Worm (Caenorhabditis elegans) whole organism, L2 larva: Measurements from ENCODE around the gene W09G12.10.

Experiments used
- C34F6.9 ChIP-seq: fragments of 150-350 bp; optimal IDR thresholded peaks from 2 replicates; lab custom pipeline; 2014; ENCODE audit warnings: missing biosample characterization, missing genetic modification characterization
- R02D3.7 ChIP-seq: fragments of 150-350 bp; optimal IDR thresholded peaks from 2 replicates; lab custom pipeline; 2014; ENCODE audit warnings: missing biosample characterization, missing genetic modification characterization
- Y55F3AM.14 ChIP-seq: fragments of 200-800 bp; sonication (Bioruptor generic); optimal IDR thresholded peaks from 2 replicates; lab custom pipeline; 2018; ENCODE audit warnings: mild to moderate bottlenecking, missing genetic modification characterization, missing compliant biosample characterization
- alr-1 ChIP-seq: fragments of 150-350 bp; optimal IDR thresholded peaks from 2 replicates; lab custom pipeline; 2014; ENCODE audit warnings: missing biosample characterization, missing genetic modification characterization
- ama-1 ChIP-seq: fragments of 150-350 bp; optimal IDR thresholded peaks from 2 replicates; lab custom pipeline; 2018; ENCODE audit warnings: inconsistent platforms
- ceh-16 ChIP-seq: fragments of 150-350 bp; optimal IDR thresholded peaks from 2 replicates; lab custom pipeline; 2014; ENCODE audit warnings: missing biosample characterization, missing genetic modification characterization
- ceh-82 ChIP-seq: fragments of 150-350 bp; optimal IDR thresholded peaks from 2 replicates; lab custom pipeline; 2014; ENCODE audit warnings: missing biosample characterization, missing genetic modification characterization
- dmd-4 ChIP-seq: sonication (generic microtip); optimal IDR thresholded peaks from 2 replicates; lab custom pipeline; 2017; ENCODE audit warnings: missing biosample characterization, missing genetic modification characterization
- egl-27 ChIP-seq: sonication (generic microtip); optimal IDR thresholded peaks from 3 replicates; lab custom pipeline; 2017; ENCODE audit warnings: missing biosample characterization, missing genetic modification reagents, missing genetic modification characterization
- elt-3 ChIP-seq: sonication (generic microtip); optimal IDR thresholded peaks from 2 replicates; lab custom pipeline; 2017; ENCODE audit warnings: missing biosample characterization, missing genetic modification characterization
- fos-1 ChIP-seq: fragments of 150-350 bp; optimal IDR thresholded peaks from 2 replicates; lab custom pipeline; 2014; ENCODE audit warnings: missing biosample characterization, missing genetic modification characterization
- gmeb-1 ChIP-seq: fragments of 150-350 bp; optimal IDR thresholded peaks from 2 replicates; lab custom pipeline; 2014; ENCODE audit warnings: missing biosample characterization, missing genetic modification characterization
- lin-11 ChIP-seq: fragments of 150-350 bp; sonication (generic microtip); optimal IDR thresholded peaks from 2 replicates; lab custom pipeline; 2014; ENCODE audit warnings: missing biosample characterization, missing genetic modification characterization, inconsistent platforms, mixed read lengths
- lin-39 ChIP-seq: fragments of 150-350 bp; optimal IDR thresholded peaks from 2 replicates; lab custom pipeline; 2014; ENCODE audit warnings: missing biosample characterization, missing genetic modification reagents, missing genetic modification characterization
- lsy-2 ChIP-seq, 2 experiments: fragments of 150-350 bp in 1 of 2; sonication (generic microtip) in 1 of 2; optimal IDR thresholded peaks; 2 replicates each; lab custom pipeline; 2014 to 2017; ENCODE audit warnings: missing biosample characterization in 2 of 2, missing genetic modification characterization in 2 of 2
- mbf-1 ChIP-seq: sonication (generic microtip); optimal IDR thresholded peaks from 2 replicates; lab custom pipeline; 2017; ENCODE audit warnings: missing biosample characterization, missing genetic modification characterization
- mdl-1 ChIP-seq, 2 experiments: fragments of 150-350 bp in 1 of 2; sonication (generic microtip) in 1 of 2; optimal IDR thresholded peaks; 2 replicates each; lab custom pipeline; 2017; ENCODE audit warnings: missing biosample characterization in 2 of 2, missing genetic modification characterization in 2 of 2
- nhr-10 ChIP-seq: sonication (generic microtip); optimal IDR thresholded peaks from 2 replicates; lab custom pipeline; 2017; ENCODE audit warnings: missing biosample characterization, missing genetic modification characterization
- nhr-11 ChIP-seq: fragments of 150-350 bp; optimal IDR thresholded peaks from 2 replicates; lab custom pipeline; 2014; ENCODE audit warnings: missing biosample characterization, missing genetic modification characterization
- nhr-129 ChIP-seq: fragments of 150-350 bp; optimal IDR thresholded peaks from 2 replicates; lab custom pipeline; 2014; ENCODE audit warnings: missing biosample characterization, missing genetic modification characterization
- nhr-21 ChIP-seq: fragments of 150-350 bp; optimal IDR thresholded peaks from 2 replicates; lab custom pipeline; 2014; ENCODE audit warnings: missing biosample characterization, missing genetic modification characterization
- nhr-237 ChIP-seq: fragments of 150-350 bp; optimal IDR thresholded peaks from 2 replicates; lab custom pipeline; 2014; ENCODE audit warnings: missing biosample characterization, missing genetic modification characterization
- nhr-25 ChIP-seq: fragments of 150-350 bp; sonication (generic microtip); optimal IDR thresholded peaks from 3 replicates; lab custom pipeline; 2014; ENCODE audit warnings: missing biosample characterization, missing genetic modification characterization
- nhr-6 ChIP-seq: fragments of 150-350 bp; optimal IDR thresholded peaks from 2 replicates; lab custom pipeline; 2014; ENCODE audit warnings: missing biosample characterization, missing genetic modification characterization
- nhr-77 ChIP-seq: fragments of 150-350 bp; optimal IDR thresholded peaks from 2 replicates; lab custom pipeline; 2014; ENCODE audit warnings: missing biosample characterization, missing genetic modification characterization
- sem-4 ChIP-seq: fragments of 150-350 bp; optimal IDR thresholded peaks from 2 replicates; lab custom pipeline; 2014; ENCODE audit warnings: missing biosample characterization, missing genetic modification reagents, missing genetic modification characterization
- skn-1 ChIP-seq: sonication (generic microtip); optimal IDR thresholded peaks from 2 replicates; lab custom pipeline; 2017; ENCODE audit warnings: missing biosample characterization, missing genetic modification characterization
- snpc-4 ChIP-seq: fragments of 150-350 bp; optimal IDR thresholded peaks from 2 replicates; lab custom pipeline; 2014; ENCODE audit warnings: missing biosample characterization, missing genetic modification characterization
- unc-39 ChIP-seq: fragments of 150-350 bp; optimal IDR thresholded peaks from 2 replicates; lab custom pipeline; 2014; ENCODE audit warnings: missing biosample characterization, missing genetic modification characterization
- unc-55 ChIP-seq: fragments of 150-350 bp; sonication (generic microtip); optimal IDR thresholded peaks from 3 replicates; lab custom pipeline; 2014; ENCODE audit warnings: missing biosample characterization, missing genetic modification reagents, missing genetic modification characterization
- unc-62 ChIP-seq: fragments of 150-350 bp; optimal IDR thresholded peaks from 2 replicates; lab custom pipeline; 2014; ENCODE audit warnings: missing biosample characterization, missing genetic modification reagents, missing genetic modification characterization
- zag-1 ChIP-seq: fragments of 150-350 bp; optimal IDR thresholded peaks from 2 replicates; lab custom pipeline; 2014; ENCODE audit warnings: missing biosample characterization, missing genetic modification characterization
- ztf-11 ChIP-seq: sonication (generic microtip); optimal IDR thresholded peaks from 2 replicates; lab custom pipeline; 2017; ENCODE audit warnings: missing biosample characterization, missing genetic modification characterization

W09G12.10 gene

ce11 chrIV:1228675-1229130, 7.6 kb upstream of the W09G12.10 start, which contains the start of gene W09G12.7:
W09G12.7 (plus strand) TSS chrIV:1229080.
- TF ChIP-seq nhr-129 = no peak
- TF ChIP-seq fos-1 (tag; lab: Kevin White, UChicago) = peak; percentile 72
- TF ChIP-seq, all 48 proteins: peak for 1

- TF ChIP-seq Y55F3AM.14 (GFP tag; lab: Kevin White, UChicago) = no peak
- no peak for TF ChIP-seq lin-39 (tag; lab: Kevin White, UChicago)
- no peak for TF ChIP-seq mdl-1 (tag; optimal IDR thresholded peaks at IDR 0.05; lab: Kevin White, UChicago)
- TF ChIP-seq nhr-21 (tag; lab: Kevin White, UChicago) = no peak
- TF ChIP-seq skn-1 (tag; lab: Kevin White, UChicago) = no peak
- no peak for TF ChIP-seq unc-62 (GFP tag; lab: Kevin White, UChicago)
- TF ChIP-seq nhr-10 (tag; lab: Kevin White, UChicago) = no peak
- TF ChIP-seq nhr-11 (tag; lab: Kevin White, UChicago) = no peak
- TF ChIP-seq dmd-4 = no peak
Measured at ce11 chrIV:1225596-1226232, 4.6 kb upstream of the W09G12.10 start, which contains the start of gene W09G12.8. W09G12.8 (plus strand) TSS chrIV:1226182.

ce11 chrIV:1224781-1225180, 3.7 kb upstream of the W09G12.10 start:
- TF ChIP-seq dmd-4 = no peak
- no peak for TF ChIP-seq mbf-1 (tag; lab: Kevin White, UChicago)
- no peak for TF ChIP-seq snpc-4
- no peak for TF ChIP-seq ceh-82 (tag; lab: Kevin White, UChicago)
- no peak for TF ChIP-seq lin-39 (tag; lab: Kevin White, UChicago)
- TF ChIP-seq alr-1 (tag; lab: Kevin White, UChicago) = no peak
- no peak for TF ChIP-seq ceh-16 (tag; lab: Kevin White, UChicago)
- TF ChIP-seq gmeb-1 (tag; lab: Kevin White, UChicago) = no peak
- TF ChIP-seq nhr-11 (tag; lab: Kevin White, UChicago) = no peak
- no peak for TF ChIP-seq lsy-2 (tag; optimal IDR thresholded peaks at IDR 0.05; lab: Kevin White, UChicago)
- no peak for TF ChIP-seq nhr-25 (tag; lab: Kevin White, UChicago)

- TF ChIP-seq ceh-16 (tag; lab: Kevin White, UChicago) (no peak), sem-4 (tag; lab: Kevin White, UChicago) (no peak), nhr-25 (tag; lab: Kevin White, UChicago) (no peak), nhr-77 (tag; lab: Kevin White, UChicago) (no peak), skn-1 (tag; lab: Kevin White, UChicago) (no peak), zag-1 (tag; lab: Kevin White, UChicago) (no peak), elt-3 (tag; lab: Kevin White, UChicago) (no peak), nhr-237 (tag; lab: Kevin White, UChicago) (no peak), gmeb-1 (tag; lab: Kevin White, UChicago) (no peak), nhr-21 (tag; lab: Kevin White, UChicago) (no peak), lsy-2 (tag; optimal IDR thresholded peaks at IDR 0.05; lab: Kevin White, UChicago) (no peak), unc-39 (tag; lab: Kevin White, UChicago) (no peak), egl-27 (tag; lab: Kevin White, UChicago) (no peak), nhr-6 (tag; lab: Kevin White, UChicago) (no peak), R02D3.7 (tag; lab: Kevin White, UChicago) (no peak)
Measured at ce11 chrIV:1216290-1216689, 4.8 kb downstream of the W09G12.10 start, which contains the start of gene W09G12.9. W09G12.9 (plus strand) TSS chrIV:1216590.

ce11 chrIV:1215536-1215935, 5.6 kb downstream of the W09G12.10 start:
- TF ChIP-seq lsy-2 (tag; optimal IDR thresholded peaks at IDR 0.05; lab: Kevin White, UChicago) (no peak), ztf-11 (tag; lab: Kevin White, UChicago) (no peak), sem-4 (tag; lab: Kevin White, UChicago) (no peak)

ce11 chrIV:1213192-1213591, 7.9 kb downstream of the W09G12.10 start:
- TF ChIP-seq nhr-77 (tag; lab: Kevin White, UChicago) = no peak
- peak; percentile 49 for TF ChIP-seq lin-11 (tag; lab: Kevin White, UChicago)
- TF ChIP-seq ama-1 (lab: Kevin White, UChicago) = no peak
- TF ChIP-seq C34F6.9 (tag; lab: Kevin White, UChicago) = peak; percentile 38
- TF ChIP-seq unc-55 (GFP tag; lab: Kevin White, UChicago) = peak; percentile 38
- TF ChIP-seq lsy-2 (tag; optimal IDR thresholded peaks at IDR 0.05; lab: Kevin White, UChicago) = peak in 1 of 2 experiments; percentile 31
- TF ChIP-seq lin-39 (tag; lab: Kevin White, UChicago) = no peak
- peak; percentile 38 for TF ChIP-seq nhr-129
